Worm (Caenorhabditis elegans) whole organism, early embryonic: Measurements from ENCODE around the gene F58H1.5.

Experiments used
- ceh-36 ChIP-seq: sonication (generic microtip); optimal IDR thresholded peaks from 2 replicates; lab custom pipeline; 2016; ENCODE audit warnings: missing genetic modification characterization, inconsistent platforms, missing compliant biosample characterization
- scrt-1 ChIP-seq: fragments of 200-800 bp; sonication (Bioruptor generic); IDR thresholded peaks from 2 replicates; pipeline ENCODE4 v1.3.6; 2022; ENCODE audit warnings: missing genetic modification characterization, missing compliant biosample characterization

- TF ChIP-seq ceh-36 (tag; lab: Kevin White, UChicago), result no peak
- no peak for TF ChIP-seq scrt-1 (GFP tag; lab: Robert Waterston, UW)
Measured at ce11 chrV:11913283-11913682, 44.9 kb upstream of the F58H1.5 start.
